Worm (Caenorhabditis elegans) whole organism, L4/young adult: Measurements from ENCODE around the gene F46C8.1.

Source experiments
- W03F9.2 ChIP-seq: fragments of 150-350 bp; optimal IDR thresholded peaks from 2 replicates; lab custom pipeline; 2014; ENCODE audit warnings: missing biosample characterization, missing genetic modification characterization
- dao-5 ChIP-seq: sonication (generic microtip); optimal IDR thresholded peaks from 2 replicates; lab custom pipeline; 2016; ENCODE audit warnings: missing genotype, missing genetic modification characterization, moderate library complexity, missing compliant biosample characterization
- him-1 ChIP-seq: sonication (generic microtip); optimal IDR thresholded peaks from 2 replicates; lab custom pipeline; 2016; ENCODE audit warnings: missing genotype, missing genetic modification reagents, missing genetic modification characterization, missing compliant biosample characterization

DNA sequence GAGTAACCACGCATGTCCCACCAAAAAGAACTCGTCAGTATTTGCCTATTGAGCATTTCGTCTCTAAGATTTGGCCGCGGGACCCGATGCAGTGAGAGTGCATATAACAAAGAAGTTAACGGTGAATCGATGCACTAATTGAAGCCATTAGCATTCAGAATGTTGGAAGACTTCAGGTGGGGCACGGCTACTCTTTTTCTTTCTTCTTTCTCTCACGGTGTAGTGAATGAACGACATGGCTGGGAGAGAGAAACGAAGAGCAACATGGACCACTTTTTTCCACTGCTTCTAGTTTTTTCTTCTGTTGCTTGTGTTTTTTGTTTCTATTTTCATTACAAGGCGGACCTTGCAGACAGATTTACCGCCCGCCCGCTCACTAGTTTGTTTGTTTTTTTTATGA is 7.2 kb upstream of the F46C8.1 start:
- TF ChIP-seq W03F9.2 (no peak), dao-5 (no peak), him-1 (tag; lab: Kevin White, UChicago) (no peak)
